Fruit fly (Drosophila melanogaster) whole organism, embryonic: ENCODE results near the gene Ocrl.

Experiments
- Blimp-1 ChIP-seq: fragments of 200-800 bp; sonication (Bioruptor generic); optimal IDR thresholded peaks from 3 replicates; lab custom pipeline; 2018; ENCODE audit warnings: missing biosample characterization, missing genetic modification characterization, mild to moderate bottlenecking, moderate library complexity, missing genetic modification reagents
- CG1233 ChIP-seq: fragments of 200-800 bp; sonication (Bioruptor generic); optimal IDR thresholded peaks from 4 replicates; lab custom pipeline; 2018; ENCODE audit warnings: missing biosample characterization, mild to moderate bottlenecking, missing genetic modification characterization
- CG12769 ChIP-seq: fragments of 200-800 bp; sonication (Bioruptor generic); optimal IDR thresholded peaks from 2 replicates; lab custom pipeline; 2019; ENCODE audit warnings: missing biosample characterization, mild to moderate bottlenecking, missing genetic modification characterization, moderate library complexity
- CG13123 ChIP-seq: fragments of 200-800 bp; sonication (Bioruptor generic); optimal IDR thresholded peaks from 2 replicates; lab custom pipeline; 2016; ENCODE audit warnings: missing biosample characterization, missing genetic modification characterization
- CG15073 ChIP-seq: fragments of 200-800 bp; sonication (Bioruptor generic); optimal IDR thresholded peaks from 2 replicates; lab custom pipeline; 2016; ENCODE audit warnings: missing biosample characterization, missing genetic modification characterization
- CG17328 ChIP-seq: fragments of 200-800 bp; sonication (Bioruptor generic); IDR thresholded peaks from 2 replicates; pipeline ENCODE4 v1.3.6; 2022; ENCODE audit warnings: missing biosample characterization, missing genetic modification characterization
- CG17568 ChIP-seq: fragments of 200-800 bp; sonication (Bioruptor generic); optimal IDR thresholded peaks from 2 replicates; lab custom pipeline; 2018; ENCODE audit warnings: missing biosample characterization, mild to moderate bottlenecking, missing genetic modification characterization, moderate library complexity
- CG18262 ChIP-seq: fragments of 200-800 bp; optimal IDR thresholded peaks from 3 replicates; lab custom pipeline; 2019; ENCODE audit warnings: missing biosample characterization, mild to moderate bottlenecking, missing genetic modification characterization, moderate library complexity
- CG2129 ChIP-seq: fragments of 200-800 bp; sonication (Bioruptor generic); IDR thresholded peaks from 2 replicates; pipeline ENCODE4 v1.3.6; 2022; ENCODE audit warnings: missing biosample characterization, missing genetic modification characterization; ENCODE audit not compliant: partially characterized antibody
- CG31441 ChIP-seq: fragments of 200-800 bp; sonication (Bioruptor generic); IDR thresholded peaks from 2 replicates; pipeline ENCODE4 v1.3.6; 2022; ENCODE audit warnings: missing biosample characterization, missing genetic modification characterization
- CG34376 ChIP-seq: fragments of 200-800 bp; sonication (Bioruptor generic); optimal IDR thresholded peaks from 2 replicates; lab custom pipeline; 2018; ENCODE audit warnings: missing biosample characterization, mild to moderate bottlenecking, missing genetic modification characterization
- CG4707 ChIP-seq: fragments of 200-800 bp; sonication (Bioruptor generic); optimal IDR thresholded peaks from 2 replicates; lab custom pipeline; 2018; ENCODE audit warnings: missing biosample characterization, mild to moderate bottlenecking, missing genetic modification characterization, moderate library complexity
- CG5180 ChIP-seq: fragments of 200-800 bp; sonication (Bioruptor generic); optimal IDR thresholded peaks from 3 replicates; lab custom pipeline; 2017; ENCODE audit warnings: missing biosample characterization, missing genetic modification characterization, mild to moderate bottlenecking, moderate library complexity, missing genetic modification reagents
- CG7839 ChIP-seq: fragments of 200-800 bp; sonication (Bioruptor generic); optimal IDR thresholded peaks from 3 replicates; lab custom pipeline; 2018; ENCODE audit warnings: missing biosample characterization, mild to moderate bottlenecking, missing genetic modification characterization, moderate library complexity
- CG8924 ChIP-seq: fragments of 200-800 bp; optimal IDR thresholded peaks from 3 replicates; lab custom pipeline; 2019; ENCODE audit warnings: missing biosample characterization, mild to moderate bottlenecking, missing genetic modification characterization, moderate library complexity
- HLH3B ChIP-seq: fragments of 200-800 bp; sonication (Bioruptor generic); IDR thresholded peaks from 2 replicates; pipeline ENCODE4 v1.3.6; 2022; ENCODE audit warnings: missing biosample characterization, missing genetic modification characterization
- MESR4 ChIP-seq: fragments of 200-800 bp; sonication (Bioruptor generic); optimal IDR thresholded peaks from 2 replicates; lab custom pipeline; 2018; ENCODE audit warnings: missing biosample characterization, mild to moderate bottlenecking, missing genetic modification characterization, moderate library complexity
- Oaz ChIP-seq: fragments of 200-800 bp; sonication (Bioruptor generic); IDR thresholded peaks from 2 replicates; pipeline ENCODE4 v1.3.6; 2022; ENCODE audit warnings: missing biosample characterization, missing genetic modification characterization
- Poxn ChIP-seq: fragments of 200-800 bp; sonication (Bioruptor generic); IDR thresholded peaks from 2 replicates; pipeline ENCODE4 v1.3.6; 2022; ENCODE audit warnings: missing biosample characterization, missing genetic modification characterization
- Sin3A ChIP-seq: fragments of >200 bp; optimal IDR thresholded peaks from 2 replicates; lab custom pipeline; 2018
- Six4 ChIP-seq: fragments of 200-800 bp; sonication (Bioruptor generic); optimal IDR thresholded peaks from 2 replicates; lab custom pipeline; 2016; ENCODE audit warnings: missing biosample characterization, missing genetic modification characterization
- Taf1 ChIP-seq: fragments of 200-800 bp; sonication (Bioruptor generic); IDR thresholded peaks from 2 replicates; pipeline ENCODE4 v1.3.6; 2022; ENCODE audit warnings: missing biosample characterization, missing genetic modification characterization
- ab ChIP-seq: fragments of 200-800 bp; sonication (Bioruptor generic); optimal IDR thresholded peaks from 2 replicates; lab custom pipeline; 2016; ENCODE audit warnings: missing biosample characterization, missing genetic modification characterization
- cato ChIP-seq: fragments of 200-800 bp; sonication (Bioruptor generic); optimal IDR thresholded peaks from 2 replicates; lab custom pipeline; 2016; ENCODE audit warnings: missing biosample characterization, missing genetic modification characterization, borderline replicate concordance
- da ChIP-seq: fragments of 200-800 bp; sonication (Bioruptor generic); optimal IDR thresholded peaks from 2 replicates; lab custom pipeline; 2016; ENCODE audit warnings: missing biosample characterization, missing genetic modification characterization
- dan ChIP-seq: fragments of 200-800 bp; sonication (Bioruptor generic); IDR thresholded peaks from 2 replicates; pipeline ENCODE4 v1.3.6; 2022; ENCODE audit warnings: missing biosample characterization, missing genetic modification characterization
- danr ChIP-seq: fragments of 200-800 bp; sonication (Bioruptor generic); IDR thresholded peaks from 2 replicates; pipeline ENCODE4 v1.3.6; 2022; ENCODE audit warnings: missing biosample characterization, missing genetic modification characterization
- dysf ChIP-seq: fragments of 200-800 bp; sonication (Bioruptor generic); IDR thresholded peaks from 3 replicates; pipeline ENCODE4 v1.3.6; 2022; ENCODE audit warnings: missing biosample characterization, missing genetic modification characterization
- hb ChIP-seq: fragments of 200-800 bp; sonication (Bioruptor generic); IDR thresholded peaks from 3 replicates; pipeline ENCODE4 v1.3.6; 2022; ENCODE audit warnings: missing biosample characterization, missing genetic modification characterization; ENCODE audit not compliant: partially characterized antibody
- her ChIP-seq: fragments of 200-800 bp; sonication (Bioruptor generic); optimal IDR thresholded peaks from 2 replicates; lab custom pipeline; 2016; ENCODE audit warnings: missing biosample characterization, missing genetic modification characterization
- hth ChIP-seq: fragments of >200 bp; optimal IDR thresholded peaks from 2 replicates; lab custom pipeline; 2017; ENCODE audit warnings: inconsistent platforms
- kay ChIP-seq: fragments of 200-800 bp; sonication (Bioruptor generic); optimal IDR thresholded peaks from 2 replicates; lab custom pipeline; 2016; ENCODE audit warnings: missing biosample characterization, missing genetic modification characterization
- lilli ChIP-seq: fragments of 200-800 bp; sonication (Bioruptor generic); optimal IDR thresholded peaks from 3 replicates; lab custom pipeline; 2016; ENCODE audit warnings: missing biosample characterization, missing genetic modification characterization
- luna ChIP-seq: fragments of 200-800 bp; sonication (Bioruptor generic); optimal IDR thresholded peaks from 2 replicates; lab custom pipeline; 2016; ENCODE audit warnings: missing biosample characterization, missing genetic modification characterization
- otp ChIP-seq: fragments of 200-800 bp; sonication (Bioruptor generic); IDR thresholded peaks from 3 replicates; pipeline ENCODE4, ENCODE4 v1.3.6; 2022; ENCODE audit warnings: missing biosample characterization, missing genetic modification characterization
- pan ChIP-seq, 4 experiments: fragments of >200 bp in 3 of 4; fragments of 200-800 bp in 1 of 4; sonication (Bioruptor generic) in 1 of 4; optimal IDR thresholded peaks in 3 of 4; IDR thresholded peaks in 1 of 4; 2 replicates each; pipeline versions ENCODE4 v1.3.6 to Lab custom; 2017 to 2022; ENCODE audit warnings: missing biosample characterization in 2 of 4, missing genetic modification characterization in 2 of 4, mixed read lengths in 1 of 4
- sim ChIP-seq: fragments of 200-800 bp; sonication (Bioruptor generic); IDR thresholded peaks from 2 replicates; pipeline ENCODE4 v1.3.6; 2022; ENCODE audit warnings: missing biosample characterization, missing genetic modification characterization
- tin ChIP-seq: fragments of 200-800 bp; sonication (Bioruptor generic); optimal IDR thresholded peaks from 3 replicates; lab custom pipeline; 2016; ENCODE audit warnings: missing biosample characterization, missing genetic modification characterization
- tio ChIP-seq: fragments of 200-800 bp; sonication (Bioruptor generic); optimal IDR thresholded peaks from 2 replicates; lab custom pipeline; 2017; ENCODE audit warnings: missing biosample characterization, missing genetic modification characterization, inconsistent platforms
- toy ChIP-seq: fragments of 200-800 bp; sonication (Bioruptor generic); IDR thresholded peaks from 2 replicates; pipeline ENCODE4 v1.3.6; 2022; ENCODE audit warnings: missing biosample characterization, missing genetic modification characterization
- ttk ChIP-seq: fragments of 200-800 bp; sonication (Bioruptor generic); IDR thresholded peaks from 2 replicates; pipeline ENCODE4 v2.1.2; 2022; ENCODE audit warnings: missing biosample characterization, missing genetic modification characterization
- vnd ChIP-seq: fragments of 200-800 bp; sonication (Bioruptor generic); IDR thresholded peaks from 3 replicates; pipeline ENCODE4 v1.3.6; 2022; ENCODE audit warnings: missing biosample characterization, missing genetic modification characterization; ENCODE audit not compliant: partially characterized antibody
- zfh1 ChIP-seq: fragments of 200-800 bp; sonication (Bioruptor generic); IDR thresholded peaks from 3 replicates; pipeline ENCODE4 v1.3.6; 2022; ENCODE audit warnings: missing biosample characterization, missing genetic modification characterization

The Ocrl gene

DNA sequence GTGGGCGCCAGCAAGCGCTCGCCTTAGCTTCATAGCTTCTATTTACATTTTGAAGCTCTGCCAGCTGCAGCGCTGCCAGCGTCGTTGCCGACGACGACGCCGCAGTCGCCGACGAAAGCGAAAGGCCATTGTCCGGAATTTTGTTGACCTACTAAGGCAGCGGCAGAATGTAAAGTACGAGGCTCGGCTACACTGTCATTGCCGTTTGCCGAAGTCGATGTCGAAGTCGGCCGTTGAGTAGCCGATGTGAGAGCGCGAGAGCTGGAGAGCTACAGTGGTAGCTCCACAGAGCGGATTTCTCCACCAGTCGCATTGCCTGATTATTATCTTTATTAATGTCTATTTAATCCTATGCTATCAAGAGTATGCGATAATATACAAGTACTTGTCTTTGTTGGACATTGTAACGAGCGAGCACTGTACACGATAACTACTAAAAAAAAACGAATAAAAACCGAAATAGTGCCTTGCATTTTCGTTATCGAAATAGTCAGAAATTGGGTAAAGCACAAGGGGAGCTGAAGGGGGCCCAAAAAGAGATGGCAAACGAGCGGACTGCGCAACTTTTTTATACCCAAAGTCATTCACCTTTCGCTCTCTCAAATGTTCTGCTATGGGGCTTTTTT, 40.9 kb downstream of the Ocrl start (continued):
- TF ChIP-seq MESR4 (GFP tag; lab: Kevin White, UChicago) (peak; percentile 33), Poxn (GFP tag; lab: Robert Waterston, UW) (peak; percentile 50; the same call in 1 of the 2 replicates), kay (GFP tag; lab: Kevin White, UChicago) (peak; percentile 73), CG31441 (GFP tag; lab: Robert Waterston, UW) (peak; percentile 93), hth (lab: Kevin White, UChicago) (no peak), luna (peak; percentile 44), CG5180 (GFP tag; lab: Kevin White, UChicago) (peak; percentile 86), hb (GFP tag; lab: Robert Waterston, UW) (no peak), CG4707 (GFP tag; lab: Kevin White, UChicago) (peak; percentile 88), Sin3A (lab: Kevin White, UChicago) (no peak), Six4 (GFP tag; lab: Kevin White, UChicago) (peak; percentile 92), Taf1 (GFP tag; lab: Robert Waterston, UW) (peak; percentile 79), sim (GFP tag; lab: Robert Waterston, UW) (peak; percentile 84), Oaz (GFP tag; lab: Robert Waterston, UW) (peak; percentile 92), cato (peak; percentile 89), CG13123 (GFP tag; lab: Kevin White, UChicago) (peak; percentile 86), CG12769 (tag; lab: Kevin White, UChicago) (peak; percentile 97), tio (GFP tag; lab: Kevin White, UChicago) (peak; percentile 87), otp (GFP tag; lab: Robert Waterston, UW) (peak; percentile 95), CG17328 (peak; percentile 94), CG18262 (tag; lab: Kevin White, UChicago) (peak; percentile 86), CG15073 (GFP tag; lab: Kevin White, UChicago) (peak; percentile 73), CG8924 (tag; lab: Kevin White, UChicago) (peak; percentile 93), pan (optimal IDR thresholded peaks at IDR 0.05; lab: Kevin White, UChicago) (no peak), pan (GFP tag; optimal IDR thresholded peaks at IDR 0.05 in 1 of 2, IDR thresholded peaks at IDR 0.05 in 1 of 2) (peak in 1 of 2 experiments; percentile 97), HLH3B (GFP tag; lab: Robert Waterston, UW) (peak; percentile 98), CG34376 (GFP tag; lab: Kevin White, UChicago) (peak; percentile 78), tin (peak; percentile 96), her (GFP tag; lab: Kevin White, UChicago) (peak; percentile 88), CG17568 (GFP tag; lab: Kevin White, UChicago) (peak; percentile 88), Blimp-1 (GFP tag; lab: Kevin White, UChicago) (peak; percentile 96), da (GFP tag; lab: Kevin White, UChicago) (peak; percentile 57), dan (GFP tag; lab: Robert Waterston, UW) (peak; percentile 68), CG7839 (tag; lab: Kevin White, UChicago) (peak; percentile 96), ttk (GFP tag; lab: Robert Waterston, UW) (peak; percentile 96), CG2129 (GFP tag; lab: Robert Waterston, UW) (no peak), toy (GFP tag; lab: Robert Waterston, UW) (peak; percentile 86), CG1233 (GFP tag; lab: Kevin White, UChicago) (peak; percentile 93), danr (GFP tag; lab: Robert Waterston, UW) (peak; percentile 92), lilli (GFP tag; lab: Kevin White, UChicago) (peak; percentile 95), dysf (peak; percentile 97), vnd (GFP tag; lab: Robert Waterston, UW) (0 out of 3 replicates have a peak, but pooled peaks have one; percentile 9), ab (GFP tag; lab: Kevin White, UChicago) (peak; percentile 82), zfh1 (GFP tag; lab: Robert Waterston, UW) (peak; percentile 96)
